Worm (Caenorhabditis elegans) whole organism, late embryonic: Measurements from ENCODE around the gene mcm-10.

Experiments used
- C08G9.2 ChIP-seq: sonication (generic microtip); optimal IDR thresholded peaks from 2 replicates; lab custom pipeline; 2016; ENCODE audit warnings: mild to moderate bottlenecking, missing genetic modification characterization, moderate library complexity, missing compliant biosample characterization
- C38D4.7 ChIP-seq: fragments of 200-800 bp; sonication (Bioruptor generic); optimal IDR thresholded peaks from 2 replicates; lab custom pipeline; 2018; ENCODE audit warnings: mild to moderate bottlenecking, missing genetic modification characterization, moderate library complexity, missing compliant biosample characterization
- T23F11.4 ChIP-seq: fragments of 200-800 bp; sonication (Bioruptor generic); optimal IDR thresholded peaks from 2 replicates; lab custom pipeline; 2018; ENCODE audit warnings: mild to moderate bottlenecking, missing genetic modification characterization, missing compliant biosample characterization
- ceh-14 ChIP-seq: sonication (generic microtip); optimal IDR thresholded peaks from 2 replicates; lab custom pipeline; 2016; ENCODE audit warnings: missing genotype, missing genetic modification characterization, missing compliant biosample characterization
- ceh-22 ChIP-seq: sonication (generic microtip); optimal IDR thresholded peaks from 2 replicates; lab custom pipeline; 2017; ENCODE audit warnings: missing biosample characterization, missing genetic modification characterization
- ceh-31 ChIP-seq: sonication (generic microtip); optimal IDR thresholded peaks from 2 replicates; lab custom pipeline; 2016; ENCODE audit warnings: missing genetic modification characterization, missing compliant biosample characterization
- ceh-6 ChIP-seq: fragments of 200-800 bp; sonication (Bioruptor generic); optimal IDR thresholded peaks from 2 replicates; lab custom pipeline; 2018; ENCODE audit warnings: mild to moderate bottlenecking, missing genetic modification characterization, missing compliant biosample characterization
- che-1 ChIP-seq: sonication (generic microtip); optimal IDR thresholded peaks from 2 replicates; lab custom pipeline; 2016; ENCODE audit warnings: mild to moderate bottlenecking, missing genetic modification characterization, missing compliant biosample characterization
- dmd-4 ChIP-seq: sonication (generic microtip); optimal IDR thresholded peaks from 2 replicates; lab custom pipeline; 2016; ENCODE audit warnings: borderline replicate concordance, missing genetic modification characterization, missing compliant biosample characterization
- dve-1 ChIP-seq: sonication (generic microtip); optimal IDR thresholded peaks from 2 replicates; lab custom pipeline; 2017; ENCODE audit warnings: antibody characterized with exemption, mild to moderate bottlenecking, missing genetic modification characterization, missing compliant biosample characterization
- elt-2 ChIP-seq: sonication (generic microtip); optimal IDR thresholded peaks from 2 replicates; lab custom pipeline; 2016; ENCODE audit warnings: missing genetic modification reagents, missing genetic modification characterization, missing compliant biosample characterization
- fkh-6 ChIP-seq: sonication (generic microtip); optimal IDR thresholded peaks from 2 replicates; lab custom pipeline; 2016; ENCODE audit warnings: missing genetic modification characterization, missing compliant biosample characterization
- gmeb-2 ChIP-seq: sonication (generic microtip); optimal IDR thresholded peaks from 2 replicates; lab custom pipeline; 2016; ENCODE audit warnings: missing genetic modification characterization, inconsistent platforms, missing compliant biosample characterization
- hlh-13 ChIP-seq: fragments of 200-800 bp; sonication (Bioruptor generic); optimal IDR thresholded peaks from 2 replicates; lab custom pipeline; 2018; ENCODE audit warnings: mild to moderate bottlenecking, missing genetic modification characterization, missing compliant biosample characterization
- hlh-30 ChIP-seq: sonication (generic microtip); optimal IDR thresholded peaks from 2 replicates; lab custom pipeline; 2017; ENCODE audit warnings: antibody characterized with exemption, missing genetic modification characterization, missing compliant biosample characterization; ENCODE audit not compliant: insufficient read depth
- nhr-11 ChIP-seq: fragments of 150-350 bp; optimal IDR thresholded peaks from 2 replicates; lab custom pipeline; 2014; ENCODE audit warnings: missing biosample characterization, missing genetic modification characterization
- npax-4 ChIP-seq: sonication (generic microtip); optimal IDR thresholded peaks from 2 replicates; lab custom pipeline; 2016; ENCODE audit warnings: missing genetic modification characterization, missing compliant biosample characterization
- odd-2 ChIP-seq: sonication (generic microtip); optimal IDR thresholded peaks from 2 replicates; lab custom pipeline; 2017; ENCODE audit warnings: antibody characterized with exemption, mild to moderate bottlenecking, missing genetic modification characterization, missing compliant biosample characterization
- pax-1 ChIP-seq: fragments of 150-350 bp; optimal IDR thresholded peaks from 2 replicates; lab custom pipeline; 2014; ENCODE audit warnings: missing biosample characterization, missing genetic modification characterization
- pros-1 ChIP-seq: fragments of 150-350 bp; optimal IDR thresholded peaks from 2 replicates; lab custom pipeline; 2014; ENCODE audit warnings: missing biosample characterization, missing genetic modification reagents, missing genetic modification characterization
- sox-2 ChIP-seq: fragments of 200-800 bp; sonication (Bioruptor generic); IDR thresholded peaks from 2 replicates; pipeline ENCODE4 v1.3.6; 2022; ENCODE audit warnings: missing genetic modification reagents, missing genetic modification characterization, missing compliant biosample characterization
- sox-4 ChIP-seq: sonication (generic microtip); optimal IDR thresholded peaks from 2 replicates; lab custom pipeline; 2017; ENCODE audit warnings: mild to moderate bottlenecking, missing genetic modification characterization, inconsistent platforms, missing compliant biosample characterization
- syd-9 ChIP-seq: sonication (generic microtip); optimal IDR thresholded peaks from 2 replicates; lab custom pipeline; 2016; ENCODE audit warnings: mild to moderate bottlenecking, missing genetic modification characterization, moderate library complexity, missing compliant biosample characterization
- tbx-2 ChIP-seq: sonication (generic microtip); optimal IDR thresholded peaks from 2 replicates; lab custom pipeline; 2016; ENCODE audit warnings: missing genetic modification characterization, missing compliant biosample characterization
- unc-42 ChIP-seq: sonication (generic microtip); optimal IDR thresholded peaks from 2 replicates; lab custom pipeline; 2016; ENCODE audit warnings: missing genotype, missing genetic modification characterization, missing compliant biosample characterization
- unc-55 ChIP-seq: sonication (generic microtip); optimal IDR thresholded peaks from 2 replicates; lab custom pipeline; 2017; ENCODE audit warnings: missing biosample characterization, missing genetic modification reagents, missing genetic modification characterization
- unc-86 ChIP-seq: sonication (generic microtip); optimal IDR thresholded peaks from 2 replicates; lab custom pipeline; 2016; ENCODE audit warnings: missing genetic modification characterization, missing compliant biosample characterization
- ztf-16 ChIP-seq: sonication (generic microtip); optimal IDR thresholded peaks from 2 replicates; lab custom pipeline; 2017; ENCODE audit warnings: missing genetic modification characterization, missing compliant biosample characterization

Gene mcm-10

ce11 chrIII:11346383-11346782, 29.0 kb downstream of the mcm-10 start, which contains the start of gene T28D6.7:
T28D6.7 (minus strand) TSS chrIII:11346483.
- TF ChIP-seq pros-1 (tag; lab: Kevin White, UChicago) = no peak
- no peak for TF ChIP-seq fkh-6 (tag; lab: Kevin White, UChicago)
- TF ChIP-seq T23F11.4 (GFP tag; lab: Kevin White, UChicago) = no peak
- TF ChIP-seq gmeb-2 = no peak
- TF ChIP-seq pax-1 (tag; lab: Kevin White, UChicago) = no peak
- TF ChIP-seq unc-42 (tag; lab: Kevin White, UChicago) = no peak
- TF ChIP-seq hlh-30 (tag; lab: Kevin White, UChicago) = no peak
- TF ChIP-seq che-1 (tag; lab: Kevin White, UChicago) = no peak
- no peak for TF ChIP-seq sox-2 (GFP tag; lab: Robert Waterston, UW)
- no peak for TF ChIP-seq tbx-2 (tag; lab: Kevin White, UChicago)
- no peak for TF ChIP-seq C08G9.2
- TF ChIP-seq syd-9 (tag; lab: Kevin White, UChicago) = no peak
- no peak for TF ChIP-seq unc-55 (GFP tag; lab: Kevin White, UChicago)
- TF ChIP-seq ceh-31 (tag; lab: Kevin White, UChicago) = no peak

- peak; percentile 16 for TF ChIP-seq elt-2 (tag; lab: Kevin White, UChicago)
- TF ChIP-seq pros-1 (tag; lab: Kevin White, UChicago) = no peak
Measured at ce11 chrIII:11350107-11350826, 32.9 kb downstream of the mcm-10 start.

ce11 chrIII:11352840-11353239, 35.5 kb downstream of the mcm-10 start:
- TF ChIP-seq hlh-30 (tag; lab: Kevin White, UChicago) (peak; percentile 5), dmd-4 (tag; lab: Kevin White, UChicago) (no peak), C38D4.7 (GFP tag; lab: Kevin White, UChicago) (no peak), ceh-22 (tag; lab: Kevin White, UChicago) (no peak), npax-4 (tag; lab: Kevin White, UChicago) (no peak), elt-2 (tag; lab: Kevin White, UChicago) (no peak), odd-2 (tag; lab: Kevin White, UChicago) (no peak)
- TF ChIP-seq, all 69 proteins: peak for 1

- TF ChIP-seq ceh-6 (GFP tag; lab: Kevin White, UChicago) (peak; percentile 33), unc-42 (tag; lab: Kevin White, UChicago) (peak; percentile 87), elt-2 (tag; lab: Kevin White, UChicago) (peak; percentile 1), ceh-31 (tag; lab: Kevin White, UChicago) (peak; percentile 49), dve-1 (tag; lab: Kevin White, UChicago) (peak; percentile 1), ztf-16 (tag; lab: Kevin White, UChicago) (no peak), hlh-13 (GFP tag; lab: Kevin White, UChicago) (no peak)
Measured at ce11 chrIII:11353499-11353898, 36.1 kb downstream of the mcm-10 start.

- TF ChIP-seq ceh-14 (tag; lab: Kevin White, UChicago) (no peak), unc-86 (tag; lab: Kevin White, UChicago) (no peak), sox-4 (tag; lab: Kevin White, UChicago) (peak; percentile 36), hlh-13 (GFP tag; lab: Kevin White, UChicago) (no peak), unc-55 (GFP tag; lab: Kevin White, UChicago) (peak; percentile 8)
Measured at ce11 chrIII:11355758-11356323, 38.5 kb downstream of the mcm-10 start.

ce11 chrIII:11357418-11357817, 40.0 kb downstream of the mcm-10 start:
- TF ChIP-seq nhr-11 = no peak
- peak; percentile 71 for TF ChIP-seq elt-2 (tag; lab: Kevin White, UChicago)
